Worm (Caenorhabditis elegans): Measurements from ENCODE around the gene C13G3.1.
A peak's percentile ranks its signal among the peaks of the same experiment; 100 is the strongest.

Gene C13G3.1

ce11 chrV:10965501-10965900 is 46.8 kb downstream of the C13G3.1 start, which contains the start of the genes ctf-4 and eef-1G:
ctf-4 (minus strand) TSS chrV:10965539.
eef-1G (plus strand) TSS chrV:10965719.
- TF ChIP-seq egrh-3 (GFP tag; IDR thresholded peaks at IDR 0.05) (no peak), attf-6 (GFP tag; IDR thresholded peaks at IDR 0.05) (no peak), B0035.1 (tag; optimal IDR thresholded peaks at IDR 0.05) (no peak), nhr-179 (tag; optimal IDR thresholded peaks at IDR 0.05) (no peak), mes-4 (tag; optimal IDR thresholded peaks at IDR 0.05) (no peak), lag-1 (GFP tag; IDR thresholded peaks at IDR 0.05) (no peak), rcor-1 (GFP tag; IDR thresholded peaks at IDR 0.05) (peak; percentile 94), ztf-25 (GFP tag; IDR thresholded peaks at IDR 0.05) (no peak), F39B2.1 (GFP tag; IDR thresholded peaks at IDR 0.05) (no peak), ets-4 (GFP tag; optimal IDR thresholded peaks at IDR 0.05) (peak; percentile 11), madf-10 (tag; optimal IDR thresholded peaks at IDR 0.05) (peak; percentile 69), lir-1 (GFP tag; conservative IDR thresholded peaks at IDR 0.05) (peak; percentile 75), F37B4.10 (GFP tag; IDR thresholded peaks at IDR 0.05) (no peak), T26A5.8 (tag; optimal IDR thresholded peaks at IDR 0.05) (no peak), Y56A3A.18 (GFP tag; IDR thresholded peaks at IDR 0.05) (0 out of 2 replicates have a peak, but pooled peaks have one; percentile 21), gei-17 (GFP tag; optimal IDR thresholded peaks at IDR 0.05) (peak; percentile 66), mel-28 (tag; optimal IDR thresholded peaks at IDR 0.05; ENCODE audit: borderline replicate concordance) (no peak), die-1 (tag; optimal IDR thresholded peaks at IDR 0.05) (no peak), ceh-91 (GFP tag; IDR thresholded peaks at IDR 0.05) (peak; percentile 83), lsl-1 (GFP tag; optimal IDR thresholded peaks at IDR 0.05) (peak; percentile 75), him-1 (tag; optimal IDR thresholded peaks at IDR 0.05) (peak; percentile 8), F23B12.7 (tag; optimal IDR thresholded peaks at IDR 0.05; ENCODE audit: insufficient read depth) (peak; percentile 97), attf-5 (GFP tag; optimal IDR thresholded peaks at IDR 0.05) (peak; percentile 97), T07F8.4 (tag; optimal IDR thresholded peaks at IDR 0.05) (peak; percentile 14), unc-130 (GFP tag; optimal IDR thresholded peaks at IDR 0.05) (peak; percentile 77), ztf-26 (tag; optimal IDR thresholded peaks at IDR 0.05) (peak; percentile 77), madf-3 (GFP tag; IDR thresholded peaks at IDR 0.05) (peak; percentile 90), F52B5.7 (tag; optimal IDR thresholded peaks at IDR 0.05) (no peak), sptf-2 (GFP tag; optimal IDR thresholded peaks at IDR 0.05) (no peak), mcd-1 (GFP tag; IDR thresholded peaks at IDR 0.05) (peak; percentile 98), K11D2.4 (GFP tag; IDR thresholded peaks at IDR 0.05) (peak; percentile 90), ztf-18 (tag; optimal IDR thresholded peaks at IDR 0.05) (peak; percentile 74), ceh-58 (GFP tag; IDR thresholded peaks at IDR 0.05) (no peak), lin-54 (GFP tag; optimal IDR thresholded peaks at IDR 0.05) (peak; percentile 95), ztf-22 (GFP tag; optimal IDR thresholded peaks at IDR 0.05) (no peak), hlh-26 (GFP tag; conservative IDR thresholded peaks at IDR 0.05) (no peak), pha-4 (tag; optimal IDR thresholded peaks at IDR 0.05) (peak; percentile 87), ztf-28 (GFP tag; IDR thresholded peaks at IDR 0.05) (no peak), lsy-27 (tag; optimal IDR thresholded peaks at IDR 0.05; ENCODE audit: borderline replicate concordance, insufficient read depth) (no peak), nfyb-1 (GFP tag; IDR thresholded peaks at IDR 0.05) (peak; percentile 94), Y53G8AR.9 (GFP tag; conservative IDR thresholded peaks at IDR 0.05) (peak; percentile 95), aptf-3 (GFP tag; IDR thresholded peaks at IDR 0.05) (no peak), bed-2 (GFP tag; IDR thresholded peaks at IDR 0.05) (no peak), lin-35 (GFP tag; optimal IDR thresholded peaks at IDR 0.05) (peak; percentile 26 to 96 (median 60)), snpc-3.4 (tag; optimal IDR thresholded peaks at IDR 0.05) (peak; percentile 93), nfya-2 (GFP tag; IDR thresholded peaks at IDR 0.05) (no peak), dox-1 (GFP tag; IDR thresholded peaks at IDR 0.05) (peak; percentile 97), snpc-4 (GFP tag; optimal IDR thresholded peaks at IDR 0.05) (peak; percentile 71), snpc-4 (tag; optimal IDR thresholded peaks at IDR 0.05) (peak; percentile 65 to 84 (median 80))

Data from whole organism, young adult.